Worm (Caenorhabditis elegans): ENCODE results near the gene polh-1.

ce11 chrIII:1922516-1922915 is 27.6 kb downstream of the polh-1 start:
- no peak for TF ChIP-seq him-1 (tag; optimal IDR thresholded peaks at IDR 0.05)
- no peak for TF ChIP-seq dao-5 (tag; optimal IDR thresholded peaks at IDR 0.05)
- no peak for TF ChIP-seq W03F9.2 (tag; optimal IDR thresholded peaks at IDR 0.05)

Data from whole organism, L4/young adult.